Worm (Caenorhabditis elegans): ENCODE data around the gene ZK353.3.

Gene ZK353.3

DNA sequence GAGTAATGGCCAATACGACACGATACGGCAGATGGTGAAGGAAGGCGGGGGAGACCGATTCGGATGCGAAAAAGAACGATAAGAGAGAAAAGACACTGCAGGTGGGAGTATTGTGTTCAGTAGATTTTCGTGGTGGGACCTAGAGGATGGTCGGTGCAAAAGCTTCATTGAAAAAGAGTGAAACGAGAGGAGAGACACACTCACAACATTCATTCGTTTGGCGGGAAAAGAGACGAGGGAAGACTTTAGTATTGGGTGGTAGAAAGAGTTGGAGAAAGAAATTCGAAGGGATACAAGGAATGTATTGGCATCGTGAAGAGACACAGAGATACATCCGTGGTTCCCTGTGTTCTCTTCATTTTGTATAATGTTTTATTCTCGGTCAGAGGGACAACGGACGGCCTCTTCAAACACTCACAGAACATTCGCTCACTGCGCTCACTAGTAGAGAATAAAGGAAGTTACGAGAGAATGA, 39.3 kb upstream of the ZK353.3 start (continued):
- TF ChIP-seq ceh-2 (tag; optimal IDR thresholded peaks at IDR 0.05) (peak; percentile 39), eyg-1 (tag; optimal IDR thresholded peaks at IDR 0.05) (peak; percentile 55), che-1 (tag; optimal IDR thresholded peaks at IDR 0.05) (peak; percentile 12)

DNA sequence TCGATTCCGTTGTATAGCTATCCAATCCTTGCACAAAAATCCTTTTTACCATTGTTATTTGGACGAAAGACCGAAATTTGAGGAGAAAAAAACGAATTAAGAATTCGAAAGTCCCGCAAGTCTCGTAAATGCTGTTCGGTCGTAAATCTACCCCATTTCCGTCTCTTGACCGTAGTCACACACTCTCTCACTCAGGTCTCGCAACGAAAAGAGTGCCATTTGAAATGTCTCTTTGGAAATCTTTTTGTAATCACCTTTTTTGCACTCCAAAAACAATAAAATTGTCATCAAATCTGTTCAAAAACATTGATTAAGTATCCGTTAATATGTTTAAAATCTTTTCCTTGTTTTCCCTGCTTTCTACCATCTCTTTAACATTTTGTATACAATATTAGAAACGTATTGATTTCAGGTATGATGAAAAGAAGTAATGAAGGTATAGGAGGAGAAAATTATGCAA, 37.5 kb upstream of the ZK353.3 start, which contains the start of the genes R05D3.8 and rfp-1:
Gene R05D3.8, minus strand, starts transcription at position 115 of the 460 bp plus-strand sequence.
Gene rfp-1, plus strand, starts transcription at position 410 of the 460 bp plus-strand sequence.
- TF ChIP-seq lin-11 (tag; optimal IDR thresholded peaks at IDR 0.05) (no peak), dmd-4 (tag; optimal IDR thresholded peaks at IDR 0.05; ENCODE audit: borderline replicate concordance) (no peak), fax-1 (tag; optimal IDR thresholded peaks at IDR 0.05) (no peak), ahr-1 (tag; optimal IDR thresholded peaks at IDR 0.05) (no peak), ets-4 (tag; optimal IDR thresholded peaks at IDR 0.05) (no peak), K02D7.2 (tag; optimal IDR thresholded peaks at IDR 0.05) (no peak), ceh-34 (tag; optimal IDR thresholded peaks at IDR 0.05) (no peak), rnt-1 (tag; optimal IDR thresholded peaks at IDR 0.05) (peak; percentile 46), pag-3 (tag; optimal IDR thresholded peaks at IDR 0.05; ENCODE audit: borderline replicate concordance) (no peak), hlh-30 (tag; optimal IDR thresholded peaks at IDR 0.05; ENCODE audit: insufficient read depth) (peak; percentile 40), pqm-1 (tag; optimal IDR thresholded peaks at IDR 0.05) (no peak), che-1 (tag; optimal IDR thresholded peaks at IDR 0.05) (no peak), sdc-2 (tag; optimal IDR thresholded peaks at IDR 0.05) (no peak), syd-9 (tag; optimal IDR thresholded peaks at IDR 0.05) (no peak), ztf-16 (tag; optimal IDR thresholded peaks at IDR 0.05) (no peak), pha-2 (tag; optimal IDR thresholded peaks at IDR 0.05) (no peak), fkh-6 (tag; optimal IDR thresholded peaks at IDR 0.05) (no peak), ceh-2 (tag; optimal IDR thresholded peaks at IDR 0.05) (no peak), pax-1 (tag; optimal IDR thresholded peaks at IDR 0.05) (peak; percentile 47), ceh-30 (tag; optimal IDR thresholded peaks at IDR 0.05) (peak; percentile 15), ceh-48 (tag; optimal IDR thresholded peaks at IDR 0.05) (no peak), dve-1 (tag; optimal IDR thresholded peaks at IDR 0.05) (peak; percentile 44), mec-3 (tag; optimal IDR thresholded peaks at IDR 0.05; ENCODE audit: borderline replicate concordance) (no peak), unc-42 (tag; optimal IDR thresholded peaks at IDR 0.05) (peak; percentile 53), ceh-18 (tag; optimal IDR thresholded peaks at IDR 0.05) (peak; percentile 35), C08G9.2 (tag; optimal IDR thresholded peaks at IDR 0.05) (no peak), unc-86 (tag; optimal IDR thresholded peaks at IDR 0.05) (no peak), unc-3 (GFP tag; conservative IDR thresholded peaks at IDR 0.05) (no peak), unc-3 (tag; optimal IDR thresholded peaks at IDR 0.05) (no peak), zip-5 (tag; optimal IDR thresholded peaks at IDR 0.05) (no peak), ceh-31 (tag; optimal IDR thresholded peaks at IDR 0.05) (peak; percentile 49), npax-4 (tag; optimal IDR thresholded peaks at IDR 0.05) (no peak), nfya-1 (tag; optimal IDR thresholded peaks at IDR 0.05) (peak; percentile 71), ceh-22 (tag; optimal IDR thresholded peaks at IDR 0.05) (no peak), nhr-11 (tag; optimal IDR thresholded peaks at IDR 0.05) (no peak), ceh-6 (GFP tag; optimal IDR thresholded peaks at IDR 0.05) (no peak), K09A11.1 (tag; optimal IDR thresholded peaks at IDR 0.05; ENCODE audit: insufficient read depth) (peak; percentile 13), elt-4 (tag; optimal IDR thresholded peaks at IDR 0.05) (no peak), pros-1 (tag; optimal IDR thresholded peaks at IDR 0.05) (no peak), ceh-9 (tag; optimal IDR thresholded peaks at IDR 0.05) (no peak), unc-55 (GFP tag; optimal IDR thresholded peaks at IDR 0.05) (peak; percentile 52), ama-1 (optimal IDR thresholded peaks at IDR 0.05) (no peak), ceh-24 (tag; optimal IDR thresholded peaks at IDR 0.05) (no peak), hlh-6 (tag; optimal IDR thresholded peaks at IDR 0.05) (no peak), gmeb-2 (tag; optimal IDR thresholded peaks at IDR 0.05) (no peak), eyg-1 (tag; optimal IDR thresholded peaks at IDR 0.05) (no peak), ttx-3 (tag; optimal IDR thresholded peaks at IDR 0.05) (no peak), sox-2 (GFP tag; IDR thresholded peaks at IDR 0.05) (no peak), hlh-15 (tag; optimal IDR thresholded peaks at IDR 0.05) (no peak), ceh-19 (GFP tag; optimal IDR thresholded peaks at IDR 0.05) (no peak), lim-6 (tag; optimal IDR thresholded peaks at IDR 0.05) (no peak)

Measured in whole organism, late embryonic.